Worm (Caenorhabditis elegans): ENCODE measurements around the gene ZK757.1.

The ZK757.1 gene

DNA sequence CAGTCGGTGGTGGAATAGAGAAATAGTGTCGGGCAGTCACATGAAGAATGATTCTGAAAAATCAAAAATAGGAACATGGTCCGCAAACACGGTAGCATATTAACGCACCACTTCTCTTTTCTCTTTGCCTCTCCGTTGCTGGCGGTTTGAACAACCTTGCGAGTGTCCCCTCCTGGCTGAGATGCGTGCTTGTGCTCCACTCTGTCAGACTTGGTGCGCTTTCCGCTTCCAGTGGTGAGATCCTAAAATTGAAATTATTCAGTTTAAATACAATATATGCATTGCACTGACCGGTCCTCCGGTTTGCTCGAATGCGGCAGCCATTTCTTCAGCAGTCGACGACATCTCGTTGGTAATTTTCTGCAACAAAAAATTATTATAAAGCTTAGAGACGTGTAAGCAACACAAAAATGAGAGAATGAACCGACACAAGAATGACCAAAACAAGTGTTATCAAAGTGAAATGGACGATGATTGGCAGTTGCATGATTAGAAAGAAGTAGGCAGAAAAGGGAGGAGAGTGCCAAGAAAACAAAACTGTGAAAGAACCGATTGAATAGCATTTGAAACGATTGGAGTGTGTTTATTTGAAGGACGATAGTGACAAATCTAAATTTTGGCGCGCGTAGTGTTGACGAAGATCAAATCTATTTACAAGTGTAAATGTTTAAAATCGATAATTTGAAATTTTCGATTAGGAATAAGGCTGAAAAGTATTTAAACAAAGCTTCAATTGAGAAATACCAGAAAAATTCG is 45.7 kb downstream of the ZK757.1 start, which contains the start of gene ZK632.9:
ZK632.9 (minus strand) TSS at position 360 of the 756 bp plus-strand sequence.
- TF ChIP-seq Y55F3AM.14 (GFP tag; optimal IDR thresholded peaks at IDR 0.05), result peak; percentile 9
- TF ChIP-seq nhr-10 (tag; optimal IDR thresholded peaks at IDR 0.05), result peak; percentile 7
- no peak for TF ChIP-seq snpc-4 (tag; optimal IDR thresholded peaks at IDR 0.05)
- TF ChIP-seq ztf-4 (tag; optimal IDR thresholded peaks at IDR 0.05), result no peak
- TF ChIP-seq nhr-129 (tag; optimal IDR thresholded peaks at IDR 0.05), result peak; percentile 32
- TF ChIP-seq nhr-6 (tag; optimal IDR thresholded peaks at IDR 0.05), result no peak
- TF ChIP-seq elt-1 (tag; optimal IDR thresholded peaks at IDR 0.05), result no peak
- no peak for TF ChIP-seq lin-11 (tag; optimal IDR thresholded peaks at IDR 0.05)
- no peak for TF ChIP-seq mdl-1 (tag; optimal IDR thresholded peaks at IDR 0.05)
- TF ChIP-seq unc-55 (GFP tag; optimal IDR thresholded peaks at IDR 0.05), result peak; percentile 11
- TF ChIP-seq nhr-21 (tag; optimal IDR thresholded peaks at IDR 0.05), result peak; percentile 8
- TF ChIP-seq skn-1 (tag; optimal IDR thresholded peaks at IDR 0.05), result peak; percentile 34
- peak; percentile 35 for TF ChIP-seq fos-1 (tag; optimal IDR thresholded peaks at IDR 0.05)

DNA sequence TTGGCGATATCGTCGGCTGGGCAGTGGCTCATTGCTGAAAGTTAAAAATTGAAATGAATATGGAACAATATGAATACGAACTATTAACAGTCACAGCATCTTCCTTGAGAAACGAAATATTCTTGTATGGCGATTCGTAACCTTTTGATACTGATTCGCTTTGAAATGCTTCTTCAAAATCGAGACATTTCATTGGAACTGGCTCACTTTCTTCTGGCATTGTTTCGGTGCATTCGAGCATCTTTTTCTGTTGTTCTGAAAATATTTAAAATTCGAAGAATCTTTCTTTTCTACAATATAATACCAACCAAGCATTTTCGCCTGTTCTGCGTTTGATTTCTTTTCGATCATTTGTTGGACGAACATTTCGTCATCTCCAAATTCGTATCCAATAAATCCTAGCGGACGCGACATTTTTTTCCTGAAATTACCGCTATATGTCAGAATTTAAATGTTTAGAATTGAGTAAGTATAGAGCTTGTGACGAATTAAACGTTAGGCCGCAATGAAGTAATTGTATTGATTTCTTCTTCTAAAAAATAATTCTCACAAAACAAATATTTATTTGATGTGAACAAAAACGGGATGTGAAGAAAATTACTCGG is 46.5 kb downstream of the ZK757.1 start, which contains the start of gene lin-52:
lin-52 (minus strand) TSS at position 421 of the 605 bp plus-strand sequence.
- no peak for TF ChIP-seq nhr-10 (tag; optimal IDR thresholded peaks at IDR 0.05)
- no peak for TF ChIP-seq ceh-82 (tag; optimal IDR thresholded peaks at IDR 0.05)
- peak; percentile 67 for TF ChIP-seq ama-1 (optimal IDR thresholded peaks at IDR 0.05)
- peak; percentile 11 for TF ChIP-seq lin-13 (GFP tag; optimal IDR thresholded peaks at IDR 0.05)
- peak; percentile 2 for TF ChIP-seq nhr-25 (tag; optimal IDR thresholded peaks at IDR 0.05)
- TF ChIP-seq lsy-2 (tag; optimal IDR thresholded peaks at IDR 0.05), result peak in 1 of 2 experiments; percentile 32
- TF ChIP-seq nhr-237 (tag; optimal IDR thresholded peaks at IDR 0.05), result no peak
- TF ChIP-seq Y55F3AM.14 (GFP tag; optimal IDR thresholded peaks at IDR 0.05), result no peak
- TF ChIP-seq ztf-4 (tag; optimal IDR thresholded peaks at IDR 0.05), result peak; percentile 78
- TF ChIP-seq ztf-1 (GFP tag; conservative IDR thresholded peaks at IDR 0.05), result no peak
- TF ChIP-seq aly-2 (tag; optimal IDR thresholded peaks at IDR 0.05), result no peak
- TF ChIP-seq crh-2 (tag; optimal IDR thresholded peaks at IDR 0.05), result peak; percentile 18
- no peak for TF ChIP-seq nhr-21 (tag; optimal IDR thresholded peaks at IDR 0.05)
- TF ChIP-seq sma-3 (GFP tag; optimal IDR thresholded peaks at IDR 0.05), result peak; percentile 40
- TF ChIP-seq ztf-11 (tag; optimal IDR thresholded peaks at IDR 0.05), result no peak
- TF ChIP-seq R02D3.7 (tag; optimal IDR thresholded peaks at IDR 0.05), result no peak
- TF ChIP-seq mab-5 (tag; optimal IDR thresholded peaks at IDR 0.05), result no peak
- no peak for TF ChIP-seq peb-1 (tag; optimal IDR thresholded peaks at IDR 0.05)
- TF ChIP-seq skn-1 (tag; optimal IDR thresholded peaks at IDR 0.05), result no peak
- TF ChIP-seq nhr-11 (tag; optimal IDR thresholded peaks at IDR 0.05), result no peak

DNA sequence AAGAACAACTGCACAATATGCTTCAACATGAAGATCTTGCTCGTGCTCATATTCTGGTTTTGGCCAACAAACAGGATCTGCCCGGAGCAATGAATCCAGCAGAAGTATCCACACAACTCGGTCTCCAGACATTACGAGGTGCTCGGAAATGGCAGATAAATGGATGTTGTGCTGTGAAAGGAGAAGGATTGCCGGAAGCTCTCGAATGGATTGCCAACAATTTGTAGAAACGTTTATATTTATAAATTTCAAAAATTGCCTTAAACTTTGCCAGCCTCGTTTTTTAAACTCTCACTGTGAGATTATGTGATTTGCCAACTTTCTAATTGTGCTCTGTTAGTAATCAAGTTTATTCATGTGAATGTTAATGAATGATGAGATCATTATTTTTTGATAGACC is 47.2 kb downstream of the ZK757.1 start:
- TF ChIP-seq alr-1 (tag; optimal IDR thresholded peaks at IDR 0.05), result no peak

DNA sequence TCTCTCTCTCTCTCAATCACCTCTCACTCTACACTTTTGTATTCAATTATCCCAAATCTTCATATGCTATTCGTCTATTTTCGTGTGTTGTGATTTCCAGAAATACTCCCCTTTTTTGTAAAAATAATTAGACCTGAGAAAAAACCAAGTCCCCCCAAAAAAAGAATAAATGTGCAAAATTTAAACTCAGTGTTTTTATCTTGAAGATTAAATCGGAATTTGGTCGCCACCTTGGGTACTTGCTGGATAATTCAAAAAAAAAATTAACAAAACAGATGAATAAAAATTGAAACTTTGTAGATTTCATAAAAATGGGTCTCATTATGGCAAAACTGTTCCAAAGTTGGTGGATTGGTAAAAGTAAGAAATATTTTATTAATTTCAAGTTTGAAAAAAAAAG is 48.0 kb downstream of the ZK757.1 start, which contains the start of gene arl-5:
arl-5 (plus strand) TSS at position 301 of the 400 bp plus-strand sequence.
- TF ChIP-seq F13H6.1 (tag; optimal IDR thresholded peaks at IDR 0.05), result no peak

DNA sequence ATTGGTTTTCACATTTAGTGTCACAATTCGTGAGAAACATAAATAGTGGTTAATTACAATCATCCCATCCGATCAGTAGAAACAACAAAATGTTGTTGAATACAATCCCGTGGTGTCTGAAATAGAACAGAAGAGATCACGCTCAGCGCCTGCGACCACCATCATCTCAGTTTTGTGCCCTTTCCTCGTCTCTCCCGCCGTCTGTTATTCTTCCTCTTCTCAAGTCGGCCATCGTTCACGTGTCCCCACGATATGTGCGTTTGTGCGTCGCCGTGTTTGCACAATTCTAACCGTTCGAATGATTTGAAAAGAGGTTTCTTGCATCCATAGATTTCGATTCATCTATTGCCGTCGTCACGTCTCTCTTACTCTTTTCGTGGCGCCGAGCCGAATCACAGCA is 52.2 kb downstream of the ZK757.1 start, which contains the start of gene panl-3:
panl-3 (plus strand) TSS at position 294 of the 400 bp plus-strand sequence.
- TF ChIP-seq lin-13 (GFP tag; optimal IDR thresholded peaks at IDR 0.05) (peak; percentile 51), nhr-10 (tag; optimal IDR thresholded peaks at IDR 0.05) (no peak), egl-27 (tag; optimal IDR thresholded peaks at IDR 0.05) (no peak), alr-1 (tag; optimal IDR thresholded peaks at IDR 0.05) (no peak), nhr-21 (tag; optimal IDR thresholded peaks at IDR 0.05) (peak; percentile 48), C34F6.9 (tag; optimal IDR thresholded peaks at IDR 0.05) (peak; percentile 82), crh-2 (tag; optimal IDR thresholded peaks at IDR 0.05) (peak; percentile 53), unc-55 (GFP tag; optimal IDR thresholded peaks at IDR 0.05) (peak; percentile 56), sem-4 (tag; optimal IDR thresholded peaks at IDR 0.05) (peak; percentile 71), ztf-11 (tag; optimal IDR thresholded peaks at IDR 0.05) (no peak), fos-1 (tag; optimal IDR thresholded peaks at IDR 0.05) (peak; percentile 12), elt-1 (tag; optimal IDR thresholded peaks at IDR 0.05) (no peak), nhr-25 (tag; optimal IDR thresholded peaks at IDR 0.05) (peak; percentile 67), gmeb-1 (tag; optimal IDR thresholded peaks at IDR 0.05) (peak; percentile 65), snpc-4 (tag; optimal IDR thresholded peaks at IDR 0.05) (no peak), nhr-12 (tag; optimal IDR thresholded peaks at IDR 0.05) (no peak), ama-1 (optimal IDR thresholded peaks at IDR 0.05) (no peak), ztf-4 (tag; optimal IDR thresholded peaks at IDR 0.05) (peak; percentile 0), ztf-1 (GFP tag; conservative IDR thresholded peaks at IDR 0.05) (no peak), aly-2 (tag; optimal IDR thresholded peaks at IDR 0.05) (no peak), lsy-2 (tag; optimal IDR thresholded peaks at IDR 0.05) (peak; percentile 42 to 75), nhr-129 (tag; optimal IDR thresholded peaks at IDR 0.05) (peak; percentile 91), ZK546.5 (tag; optimal IDR thresholded peaks at IDR 0.05) (no peak), nhr-6 (tag; optimal IDR thresholded peaks at IDR 0.05) (no peak), sma-9 (GFP tag; optimal IDR thresholded peaks at IDR 0.05) (peak; percentile 42), sma-9 (tag; optimal IDR thresholded peaks at IDR 0.05) (no peak), sma-3 (GFP tag; optimal IDR thresholded peaks at IDR 0.05) (peak; percentile 72), F13H6.1 (tag; optimal IDR thresholded peaks at IDR 0.05) (peak; percentile 55), lin-11 (tag; optimal IDR thresholded peaks at IDR 0.05) (peak; percentile 41), ceh-82 (tag; optimal IDR thresholded peaks at IDR 0.05) (no peak), blmp-1 (tag; optimal IDR thresholded peaks at IDR 0.05; ENCODE audit: insufficient read depth) (peak; percentile 4), mdl-1 (tag; optimal IDR thresholded peaks at IDR 0.05) (peak in 1 of 2 experiments; percentile 79)

Measured in whole organism, L2 larva.